Worm (Caenorhabditis elegans): ENCODE results near the gene F22E5.13.
"Not testable (repeated sequence)": the region's sequence is repeated elsewhere in the genome, so short reads cannot be mapped to it uniquely, and the experiment has no call there.

The F22E5.13 gene

ce11 chrII:2649539-2649938 is at the start of gene F22E5.13, which contains the start of gene F22E5.6:
F22E5.13 (minus strand) TSS chrII:2649639.
F22E5.6 (plus strand) TSS chrII:2649835.
- TF ChIP-seq mml-1 (tag; optimal IDR thresholded peaks at IDR 0.05) (no peak), lsy-12 (tag; optimal IDR thresholded peaks at IDR 0.05) (no peak), R02D3.7 (tag; optimal IDR thresholded peaks at IDR 0.05) (no peak), eor-1 (tag; optimal IDR thresholded peaks at IDR 0.05) (no peak), nhr-67 (tag; optimal IDR thresholded peaks at IDR 0.05) (no peak), mdl-1 (tag; optimal IDR thresholded peaks at IDR 0.05) (no peak), nfya-1 (tag; optimal IDR thresholded peaks at IDR 0.05; ENCODE audit: insufficient read depth) (no peak), ztf-4 (tag; optimal IDR thresholded peaks at IDR 0.05) (no peak)

- TF ChIP-seq nhr-43 (tag; optimal IDR thresholded peaks at IDR 0.05; ENCODE audit: poor library complexity, severe bottlenecking) (no peak), sea-2 (GFP tag; optimal IDR thresholded peaks at IDR 0.05) (no peak), ztf-4 (tag; optimal IDR thresholded peaks at IDR 0.05) (no peak), nhr-76 (tag; optimal IDR thresholded peaks at IDR 0.05) (no peak), R02D3.7 (tag; optimal IDR thresholded peaks at IDR 0.05) (no peak), lin-39 (tag; optimal IDR thresholded peaks at IDR 0.05) (no peak), nhr-67 (tag; optimal IDR thresholded peaks at IDR 0.05) (no peak), nhr-77 (tag; optimal IDR thresholded peaks at IDR 0.05) (no peak), nfya-1 (tag; optimal IDR thresholded peaks at IDR 0.05; ENCODE audit: insufficient read depth) (no peak), ztf-11 (tag; optimal IDR thresholded peaks at IDR 0.05) (no peak), lsy-12 (tag; optimal IDR thresholded peaks at IDR 0.05) (no peak), nhr-28 (tag; optimal IDR thresholded peaks at IDR 0.05) (no peak), unc-62 (GFP tag; optimal IDR thresholded peaks at IDR 0.05) (no peak), aly-2 (tag; optimal IDR thresholded peaks at IDR 0.05) (no peak), fos-1 (tag; optimal IDR thresholded peaks at IDR 0.05) (no peak), nhr-11 (tag; optimal IDR thresholded peaks at IDR 0.05) (no peak)
These were observed 48.9 kb upstream of the F22E5.13 start, which contains the start of gene sri-62 for ce11 chrII:2698378-2698777. sri-62 (minus strand) TSS chrII:2698478.

ce11 chrII:2695079-2695478 is 45.6 kb upstream of the F22E5.13 start:
- no peak for TF ChIP-seq unc-39 (tag; optimal IDR thresholded peaks at IDR 0.05)
- TF ChIP-seq fkh-10 (GFP tag; optimal IDR thresholded peaks at IDR 0.05): peak; percentile 56

- no peak for TF ChIP-seq egl-5 (tag; optimal IDR thresholded peaks at IDR 0.05)
- TF ChIP-seq lin-15B (tag; optimal IDR thresholded peaks at IDR 0.05): no peak
- TF ChIP-seq pqm-1 (tag; optimal IDR thresholded peaks at IDR 0.05): no peak
- TF ChIP-seq mml-1 (tag; optimal IDR thresholded peaks at IDR 0.05): no peak
- TF ChIP-seq nhr-12 (tag; optimal IDR thresholded peaks at IDR 0.05): no peak
- no peak for TF ChIP-seq ceh-9 (tag; optimal IDR thresholded peaks at IDR 0.05)
- no peak for TF ChIP-seq nhr-67 (tag; optimal IDR thresholded peaks at IDR 0.05)
- no peak for TF ChIP-seq daf-12 (tag; optimal IDR thresholded peaks at IDR 0.05)
- no peak for TF ChIP-seq elt-2 (tag; optimal IDR thresholded peaks at IDR 0.05)
- no peak for TF ChIP-seq tbx-2 (tag; optimal IDR thresholded peaks at IDR 0.05)
- TF ChIP-seq lin-39 (tag; optimal IDR thresholded peaks at IDR 0.05): no peak
- TF ChIP-seq R02D3.7 (tag; optimal IDR thresholded peaks at IDR 0.05): no peak
- no peak for TF ChIP-seq ama-1 (optimal IDR thresholded peaks at IDR 0.05)
- no peak for TF ChIP-seq pha-4 (tag; optimal IDR thresholded peaks at IDR 0.05)
- TF ChIP-seq sea-2 (GFP tag; optimal IDR thresholded peaks at IDR 0.05): no peak
These were observed 43.0 kb upstream of the F22E5.13 start, which contains the start of gene set-11 for ce11 chrII:2692476-2692875. set-11 (minus strand) TSS chrII:2692576.

ce11 chrII:2690080-2690479 is 40.6 kb upstream of the F22E5.13 start, which contains the start of gene nspf-3:
nspf-3 (minus strand) TSS chrII:2690180.
- no peak for TF ChIP-seq R02D3.7 (tag; optimal IDR thresholded peaks at IDR 0.05)
- no peak for TF ChIP-seq mml-1 (tag; optimal IDR thresholded peaks at IDR 0.05)
- no peak for TF ChIP-seq nfya-1 (tag; optimal IDR thresholded peaks at IDR 0.05; ENCODE audit: insufficient read depth)
- no peak for TF ChIP-seq nhr-28 (tag; optimal IDR thresholded peaks at IDR 0.05)
- TF ChIP-seq ztf-4 (tag; optimal IDR thresholded peaks at IDR 0.05): no peak
- TF ChIP-seq nhr-11 (tag; optimal IDR thresholded peaks at IDR 0.05): no peak
- no peak for TF ChIP-seq nhr-67 (tag; optimal IDR thresholded peaks at IDR 0.05)

- not testable (repeated sequence) for TF ChIP-seq ceh-9, hmg-11, ceh-16 (tag; optimal IDR thresholded peaks at IDR 0.05)
These were observed 39.2 kb upstream of the F22E5.13 start, which contains the start of gene nspf-2 for ce11 chrII:2688616-2689015. nspf-2 (plus strand) TSS chrII:2688916.

Measured in whole organism, L3 larva.